Worm (Caenorhabditis elegans) whole organism, late embryonic: ENCODE results near the gene C36A4.10.

ENCODE experiments used
- ceh-30 ChIP-seq: fragments of 150-350 bp; optimal IDR thresholded peaks from 2 replicates; lab custom pipeline; 2014; ENCODE audit warnings: missing biosample characterization, missing genetic modification characterization
- ceh-9 ChIP-seq: sonication (generic microtip); optimal IDR thresholded peaks from 2 replicates; lab custom pipeline; 2016; ENCODE audit warnings: mild to moderate bottlenecking, missing genetic modification characterization, inconsistent platforms, missing compliant biosample characterization
- elt-2 ChIP-seq: sonication (generic microtip); optimal IDR thresholded peaks from 2 replicates; lab custom pipeline; 2016; ENCODE audit warnings: missing genetic modification reagents, missing genetic modification characterization, missing compliant biosample characterization
- ets-4 ChIP-seq: sonication (generic microtip); optimal IDR thresholded peaks from 2 replicates; lab custom pipeline; 2016; ENCODE audit warnings: missing genetic modification characterization, missing compliant biosample characterization
- nhr-11 ChIP-seq: fragments of 150-350 bp; optimal IDR thresholded peaks from 2 replicates; lab custom pipeline; 2014; ENCODE audit warnings: missing biosample characterization, missing genetic modification characterization
- pax-1 ChIP-seq: fragments of 150-350 bp; optimal IDR thresholded peaks from 2 replicates; lab custom pipeline; 2014; ENCODE audit warnings: missing biosample characterization, missing genetic modification characterization
- sdc-2 ChIP-seq: sonication (generic microtip); optimal IDR thresholded peaks from 2 replicates; lab custom pipeline; 2016; ENCODE audit warnings: missing genotype, missing genetic modification characterization, missing compliant biosample characterization

ce11 chrIII:3831798-3832197, 517 bp upstream of the C36A4.10 start:
- TF ChIP-seq sdc-2 (tag; lab: Kevin White, UChicago) (no peak), ets-4 (tag; lab: Kevin White, UChicago) (no peak), ceh-30 (tag; lab: Kevin White, UChicago) (no peak), nhr-11 (no peak), elt-2 (tag; lab: Kevin White, UChicago) (no peak), ceh-9 (tag; lab: Kevin White, UChicago) (no peak), pax-1 (tag; lab: Kevin White, UChicago) (no peak)
